Fruit fly (Drosophila melanogaster): ENCODE results near the gene CG14692.

CG14692 gene

dm6 chr3R:10760966-10761855, 42.5 kb downstream of the CG14692 start, which contains the start of the genes MED7 and Cap-H2:
TSS of gene MED7 (minus strand) at chr3R:10761032.
TSS of gene Cap-H2 (plus strand) at chr3R:10761310.
- TF ChIP-seq psq (optimal IDR thresholded peaks at IDR 0.05): peak; percentile 26
- TF ChIP-seq Myc (optimal IDR thresholded peaks at IDR 0.05): no peak

DNA sequence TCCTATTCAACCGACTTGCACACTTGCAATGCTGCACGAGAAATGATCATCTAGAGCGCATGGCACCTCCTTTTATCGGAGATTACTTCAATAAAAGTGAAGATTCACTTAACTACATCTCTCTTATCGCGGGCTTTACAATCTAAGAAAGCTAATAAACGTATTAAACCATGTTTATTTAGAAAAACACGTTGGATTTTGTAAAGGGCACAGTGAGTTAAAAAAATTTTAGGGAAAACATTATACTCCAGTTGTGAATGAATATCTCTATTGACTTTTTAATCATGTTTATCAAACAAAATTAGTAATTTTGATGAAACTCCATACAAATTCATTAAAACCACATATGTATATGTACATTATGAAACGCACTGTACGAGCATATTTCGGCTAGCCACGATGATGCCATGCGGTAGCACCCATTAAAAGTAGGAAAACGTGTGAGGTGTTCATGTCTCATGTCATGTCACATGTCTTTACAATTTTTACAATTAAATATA, 44.4 kb downstream of the CG14692 start, which contains the start of gene CG31272:
TSS of gene CG31272 (minus strand) at position 51 of the 500 bp plus-strand sequence.
- TF ChIP-seq h (optimal IDR thresholded peaks at IDR 0.05): no peak
- TF ChIP-seq insv (optimal IDR thresholded peaks at IDR 0.05): no peak
- TF ChIP-seq psq (optimal IDR thresholded peaks at IDR 0.05): no peak
- TF ChIP-seq Myc (optimal IDR thresholded peaks at IDR 0.05): no peak
- TF ChIP-seq Sin3A (optimal IDR thresholded peaks at IDR 0.05): no peak
- TF ChIP-seq ttk (optimal IDR thresholded peaks at IDR 0.05): no peak

DNA sequence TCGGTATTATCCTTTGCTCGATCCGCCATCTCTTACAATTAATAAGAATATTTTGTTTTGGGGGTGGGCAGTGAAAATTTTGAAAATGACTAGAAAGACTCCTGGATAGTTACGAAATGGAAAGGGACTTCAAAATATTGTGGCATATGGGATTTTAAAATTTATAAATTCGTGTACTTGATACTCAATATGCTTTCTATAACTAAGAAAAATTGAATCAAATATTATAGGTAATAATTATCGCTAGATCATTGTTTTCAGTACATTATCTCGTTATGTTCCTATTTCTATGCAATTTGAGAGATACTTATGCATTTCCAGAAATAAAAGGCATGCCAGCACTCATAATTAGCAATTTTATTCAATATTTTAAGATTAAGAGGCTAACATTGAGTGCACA, 48.2 kb downstream of the CG14692 start, which contains the start of gene CG14691:
TSS of gene CG14691 (minus strand) at position 101 of the 400 bp plus-strand sequence.
- TF ChIP-seq Sin3A (optimal IDR thresholded peaks at IDR 0.05) (no peak), psq (optimal IDR thresholded peaks at IDR 0.05) (no peak), h (optimal IDR thresholded peaks at IDR 0.05) (no peak), ttk (optimal IDR thresholded peaks at IDR 0.05) (no peak), Myc (optimal IDR thresholded peaks at IDR 0.05) (no peak)

- no peak for TF ChIP-seq ttk (optimal IDR thresholded peaks at IDR 0.05)
- TF ChIP-seq Sin3A (optimal IDR thresholded peaks at IDR 0.05): no peak
- TF ChIP-seq Myc (optimal IDR thresholded peaks at IDR 0.05): no peak
- no peak for TF ChIP-seq insv (optimal IDR thresholded peaks at IDR 0.05)
- TF ChIP-seq psq (optimal IDR thresholded peaks at IDR 0.05): no peak
- no peak for TF ChIP-seq h (optimal IDR thresholded peaks at IDR 0.05)
Measured at dm6 chr3R:10751061-10751460, 52.7 kb downstream of the CG14692 start, which contains the start of gene TkR86C. TSS of gene TkR86C (minus strand) at chr3R:10751228.

dm6 chr3R:10747650-10748049, 56.1 kb downstream of the CG14692 start:
- TF ChIP-seq Myc (optimal IDR thresholded peaks at IDR 0.05) (no peak), h (optimal IDR thresholded peaks at IDR 0.05) (no peak), Sin3A (optimal IDR thresholded peaks at IDR 0.05) (no peak), insv (optimal IDR thresholded peaks at IDR 0.05) (no peak)

All from Kc167 (cell line).